Fruit fly (Drosophila melanogaster) Kc167 (cell line): Measurements from ENCODE around the gene Cand1.
A peak's percentile ranks its signal among the peaks of the same experiment; 100 is the strongest.

Experiments
- Myc ChIP-seq: fragments of >200 bp; optimal IDR thresholded peaks from 2 replicates; lab custom pipeline; 2017; ENCODE audit warnings: missing external identifiers
- Sin3A ChIP-seq: fragments of >200 bp; optimal IDR thresholded peaks from 2 replicates; lab custom pipeline; 2018; ENCODE audit warnings: missing external identifiers
- h ChIP-seq: fragments of >200 bp; optimal IDR thresholded peaks from 3 replicates; lab custom pipeline; 2018; ENCODE audit warnings: missing external identifiers
- insv ChIP-seq: fragments of >200 bp; optimal IDR thresholded peaks from 3 replicates; lab custom pipeline; 2018; ENCODE audit warnings: missing external identifiers
- psq ChIP-seq: fragments of >200 bp; optimal IDR thresholded peaks from 2 replicates; lab custom pipeline; 2017; ENCODE audit warnings: missing external identifiers
- ttk ChIP-seq: sonication (Bioruptor generic); optimal IDR thresholded peaks from 2 replicates; lab custom pipeline; 2017; ENCODE audit warnings: missing external identifiers

The Cand1 gene

dm6 chr2L:10362408-10363067 lies at the start of gene Cand1, which contains the start of gene pim:
Gene Cand1, minus strand, starts transcription at chr2L:10362707.
Gene pim, plus strand, starts transcription at chr2L:10362989.
- TF ChIP-seq Sin3A (lab: Kevin White, UChicago) (no peak), h (lab: Kevin White, UChicago) (no peak), Myc (lab: Kevin White, UChicago) (no peak), psq (no peak), insv (no peak), ttk (lab: Kevin White, UChicago) (no peak)

dm6 chr2L:10408122-10408576 lies 45.6 kb upstream of the Cand1 start, which contains the start of the genes Ip259 and RpS27A:
Gene Ip259, plus strand, starts transcription at chr2L:10408352.
Gene RpS27A, plus strand, starts transcription at chr2L:10408352.
- no peak for TF ChIP-seq Sin3A (lab: Kevin White, UChicago)
- TF ChIP-seq ttk (lab: Kevin White, UChicago) = no peak
- no peak for TF ChIP-seq h (lab: Kevin White, UChicago)
- no peak for TF ChIP-seq psq
- no peak for TF ChIP-seq Myc (lab: Kevin White, UChicago)
- TF ChIP-seq insv = no peak

dm6 chr2L:10405008-10405654 lies 42.6 kb upstream of the Cand1 start, which contains the start of the genes CG17768, LSm-4 and Ir31a:
Gene CG17768, minus strand, starts transcription at chr2L:10405203.
Gene LSm-4, minus strand, starts transcription at chr2L:10405203.
Gene Ir31a, plus strand, starts transcription at chr2L:10405565.
- TF ChIP-seq Sin3A (lab: Kevin White, UChicago) (no peak), Myc (lab: Kevin White, UChicago) (no peak), insv (no peak), psq (no peak), ttk (lab: Kevin White, UChicago) (no peak), h (lab: Kevin White, UChicago) (no peak)

dm6 chr2L:10403803-10404315 lies 41.4 kb upstream of the Cand1 start:
- TF ChIP-seq h (lab: Kevin White, UChicago) = no peak
- TF ChIP-seq psq = no peak
- TF ChIP-seq Myc (lab: Kevin White, UChicago) = no peak
- no peak for TF ChIP-seq Sin3A (lab: Kevin White, UChicago)
- TF ChIP-seq ttk (lab: Kevin White, UChicago) = no peak
- no peak for TF ChIP-seq insv

dm6 chr2L:10396877-10397587 lies 34.5 kb upstream of the Cand1 start:
- TF ChIP-seq Myc (lab: Kevin White, UChicago) (no peak), Sin3A (lab: Kevin White, UChicago) (no peak), psq (no peak), ttk (lab: Kevin White, UChicago) (no peak)

DNA sequence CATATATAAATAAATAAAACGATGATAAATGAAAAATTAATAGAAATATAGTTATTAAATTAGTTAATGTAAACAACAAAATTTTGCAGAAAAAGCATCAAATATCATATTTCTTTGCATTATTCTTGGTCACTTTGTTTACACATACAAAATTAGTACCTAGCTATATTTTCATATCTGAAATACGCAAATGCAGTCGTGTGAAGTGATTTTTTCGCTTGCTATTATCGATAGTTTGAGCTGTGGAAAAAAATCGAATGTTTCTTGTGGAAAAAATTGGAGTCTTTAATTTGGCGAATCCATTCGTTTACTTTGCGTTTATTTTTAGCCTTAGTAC lies 33.9 kb upstream of the Cand1 start, which contains the start of gene Cnot4:
Gene Cnot4 (plus strand): TSS at position 229 of the 337 bp plus-strand sequence.
- TF ChIP-seq ttk (lab: Kevin White, UChicago) (no peak), Myc (lab: Kevin White, UChicago) (no peak), insv (no peak), psq (peak; percentile 31), h (lab: Kevin White, UChicago) (no peak), Sin3A (lab: Kevin White, UChicago) (no peak)

dm6 chr2L:10395642-10396487 lies 33.4 kb upstream of the Cand1 start, which contains the start of gene Mdh1:
Gene Mdh1, minus strand, starts transcription at chr2L:10396332.
- TF ChIP-seq insv (no peak), h (lab: Kevin White, UChicago) (no peak), ttk (lab: Kevin White, UChicago) (no peak), Myc (lab: Kevin White, UChicago) (no peak), psq (peak; percentile 52)

dm6 chr2L:10395035-10395434 lies 32.5 kb upstream of the Cand1 start:
- TF ChIP-seq Sin3A (lab: Kevin White, UChicago) = no peak
- no peak for TF ChIP-seq psq
- no peak for TF ChIP-seq Myc (lab: Kevin White, UChicago)
- TF ChIP-seq insv = no peak
- no peak for TF ChIP-seq ttk (lab: Kevin White, UChicago)
- TF ChIP-seq h (lab: Kevin White, UChicago) = no peak

- TF ChIP-seq Myc (lab: Kevin White, UChicago) = no peak
- TF ChIP-seq insv = no peak
- TF ChIP-seq ttk (lab: Kevin White, UChicago) = no peak
- no peak for TF ChIP-seq psq
- TF ChIP-seq h (lab: Kevin White, UChicago) = no peak
- TF ChIP-seq Sin3A (lab: Kevin White, UChicago) = no peak
These were observed 31.0 kb upstream of the Cand1 start for dm6 chr2L:10393467-10393866.

DNA sequence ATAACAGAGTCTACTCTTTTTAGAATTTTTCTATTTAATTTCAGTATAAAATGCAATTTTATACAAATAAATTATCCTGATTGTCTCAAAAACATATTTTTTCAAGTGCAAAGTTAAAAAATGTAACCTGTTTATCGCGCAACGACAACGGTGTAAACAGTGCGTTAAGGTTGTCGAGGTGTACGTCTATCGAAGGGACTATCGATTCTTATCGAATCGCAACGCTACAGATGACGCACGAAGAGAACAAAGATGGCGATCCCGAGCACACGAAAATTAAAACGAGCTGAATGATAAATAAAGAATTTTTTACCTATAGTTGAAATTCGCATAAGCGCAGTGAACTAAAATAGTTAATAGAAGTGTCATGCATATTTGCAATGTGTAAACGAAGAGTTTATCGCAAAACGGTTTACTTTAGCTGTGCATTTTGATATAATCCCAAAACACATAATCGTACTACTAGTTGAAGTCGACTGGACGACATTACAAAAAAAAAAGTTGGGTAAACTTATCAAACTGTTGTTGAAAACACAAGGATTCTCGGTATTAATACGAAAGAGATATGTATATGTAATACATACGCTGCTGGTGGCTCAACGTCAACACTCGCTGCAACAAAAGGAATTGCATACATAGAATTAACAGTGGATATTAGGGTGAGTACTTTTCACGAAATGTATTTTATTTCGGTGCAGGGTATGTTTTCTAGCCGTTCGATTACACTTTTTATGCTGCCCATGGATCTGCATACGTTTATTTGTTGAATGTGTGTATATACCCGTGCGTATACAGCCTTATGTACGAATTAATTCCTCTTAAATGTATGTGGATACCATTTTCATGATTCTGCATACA lies 25.6 kb upstream of the Cand1 start, which contains the start of gene da:
Gene da (plus strand): TSS at position 237 of the 858 bp plus-strand sequence.
- no peak for TF ChIP-seq ttk (lab: Kevin White, UChicago)
- TF ChIP-seq Myc (lab: Kevin White, UChicago) = no peak
- no peak for TF ChIP-seq h (lab: Kevin White, UChicago)
- no peak for TF ChIP-seq psq
- TF ChIP-seq insv = no peak
- no peak for TF ChIP-seq Sin3A (lab: Kevin White, UChicago)
